Worm (Caenorhabditis elegans) whole organism, L4 larva: ENCODE data around the gene mai-1.

Experiments used
- F37D6.2 ChIP-seq: sonication (generic microtip); optimal IDR thresholded peaks from 2 replicates; lab custom pipeline; 2016; ENCODE audit warnings: mild to moderate bottlenecking, missing genetic modification characterization, missing compliant biosample characterization
- T20F7.1 ChIP-seq: fragments of 200-800 bp; sonication (Bioruptor generic); optimal IDR thresholded peaks from 2 replicates; lab custom pipeline; 2018; ENCODE audit warnings: mild to moderate bottlenecking, missing genetic modification characterization, missing compliant biosample characterization
- ZK546.5 ChIP-seq, 2 experiments: sonication (generic microtip); optimal IDR thresholded peaks; 2 replicates each; lab custom pipeline; 2017; ENCODE audit warnings: missing biosample characterization in 2 of 2, missing genetic modification characterization in 2 of 2
- aha-1 ChIP-seq: fragments of 150-350 bp; peaks from one replicate; lab custom pipeline; 2014; ENCODE audit warnings: missing biosample characterization, missing genetic modification characterization
- cey-2 ChIP-seq: sonication (generic microtip); optimal IDR thresholded peaks from 3 replicates; lab custom pipeline; 2017; ENCODE audit warnings: missing genetic modification characterization, mild to moderate bottlenecking, missing compliant biosample characterization, antibody characterized with exemption, borderline replicate concordance; ENCODE audit not compliant: insufficient read depth
- daf-16 ChIP-seq, 3 experiments: sonication (generic microtip); optimal IDR thresholded peaks; 2 replicates each; lab custom pipeline; 2016 to 2017; ENCODE audit warnings: missing genetic modification characterization in 3 of 3, missing genetic modification reagents in 3 of 3, mild to moderate bottlenecking in 2 of 3, missing compliant biosample characterization in 2 of 3, missing biosample characterization in 1 of 3, moderate library complexity in 1 of 3
- dmd-6 ChIP-seq: fragments of 200-800 bp; sonication (Bioruptor generic); IDR thresholded peaks from 2 replicates; pipeline ENCODE4 v1.3.6; 2022; ENCODE audit warnings: missing genetic modification reagents, missing genetic modification characterization, missing compliant biosample characterization
- dmd-9 ChIP-seq: fragments of 200-800 bp; sonication (Bioruptor generic); IDR thresholded peaks from 2 replicates; pipeline ENCODE4 v1.3.6; 2022; ENCODE audit warnings: missing genetic modification reagents, missing genetic modification characterization, missing compliant biosample characterization
- dpl-1 ChIP-seq: fragments of 150-350 bp; optimal IDR thresholded peaks from 2 replicates; lab custom pipeline; 2014; ENCODE audit warnings: missing biosample characterization, missing genetic modification reagents, missing genetic modification characterization
- duxl-1 ChIP-seq: sonication (generic microtip); optimal IDR thresholded peaks from 2 replicates; lab custom pipeline; 2016; ENCODE audit warnings: mild to moderate bottlenecking, missing genetic modification characterization, moderate library complexity, missing compliant biosample characterization; ENCODE audit not compliant: poor library complexity
- dve-1 ChIP-seq: sonication (generic microtip); optimal IDR thresholded peaks from 2 replicates; lab custom pipeline; 2017; ENCODE audit warnings: antibody characterized with exemption, mild to moderate bottlenecking, missing genetic modification characterization, missing compliant biosample characterization; ENCODE audit not compliant: insufficient read depth
- egl-43 ChIP-seq: fragments of 200-800 bp; sonication (Bioruptor generic); IDR thresholded peaks from 2 replicates; pipeline ENCODE4 v1.3.6; 2022; ENCODE audit warnings: missing genetic modification reagents, missing genetic modification characterization, missing compliant biosample characterization
- gei-8 ChIP-seq: fragments of 200-800 bp; sonication (Bioruptor generic); optimal IDR thresholded peaks from 2 replicates; lab custom pipeline; 2018; ENCODE audit warnings: mild to moderate bottlenecking, missing genetic modification characterization, missing compliant biosample characterization
- hif-1 ChIP-seq, 2 experiments: sonication (generic microtip); optimal IDR thresholded peaks; 2 replicates each; lab custom pipeline; 2016 to 2017; ENCODE audit warnings: missing compliant biosample characterization in 2 of 2, missing genetic modification characterization in 2 of 2, missing genetic modification reagents in 2 of 2, missing genotype in 2 of 2, mild to moderate bottlenecking in 1 of 2
- hlh-11 ChIP-seq: fragments of 200-800 bp; sonication (Bioruptor generic); optimal IDR thresholded peaks from 2 replicates; lab custom pipeline; 2018; ENCODE audit warnings: mild to moderate bottlenecking, missing genetic modification characterization, missing compliant biosample characterization
- hlh-30 ChIP-seq: sonication (generic microtip); optimal IDR thresholded peaks from 2 replicates; lab custom pipeline; 2017; ENCODE audit warnings: antibody characterized with exemption, mild to moderate bottlenecking, missing genetic modification characterization, missing compliant biosample characterization; ENCODE audit not compliant: insufficient read depth
- hmg-1.1 ChIP-seq: fragments of 200-800 bp; sonication (Bioruptor generic); IDR thresholded peaks from 2 replicates; pipeline ENCODE4 v1.3.6; 2022; ENCODE audit warnings: missing genetic modification reagents, missing genetic modification characterization, missing compliant biosample characterization
- lin-13 ChIP-seq: fragments of 150-350 bp; optimal IDR thresholded peaks from 2 replicates; lab custom pipeline; 2014; ENCODE audit warnings: missing biosample characterization, missing genetic modification reagents, missing genetic modification characterization
- lin-38 ChIP-seq: fragments of 200-800 bp; sonication (Bioruptor generic); IDR thresholded peaks from 2 replicates; pipeline ENCODE4 v1.3.6; 2022; ENCODE audit warnings: missing genetic modification reagents, missing genetic modification characterization, missing compliant biosample characterization
- lsy-2 ChIP-seq, 2 experiments: fragments of 150-350 bp in 1 of 2; sonication (generic microtip) in 1 of 2; optimal IDR thresholded peaks; 2 replicates each; lab custom pipeline; 2014 to 2017; ENCODE audit warnings: missing biosample characterization in 2 of 2, missing genetic modification characterization in 2 of 2
- madf-9 ChIP-seq: fragments of 200-800 bp; sonication (Bioruptor generic); conservative IDR thresholded peaks from 2 replicates; pipeline ENCODE4 v1.3.6; 2022; ENCODE audit warnings: missing genetic modification reagents, missing genetic modification characterization, missing compliant biosample characterization
- mdl-1 ChIP-seq, 2 experiments: fragments of 150-350 bp in 1 of 2; sonication (generic microtip) in 1 of 2; optimal IDR thresholded peaks; 2 replicates each; lab custom pipeline; 2014 to 2017; ENCODE audit warnings: missing biosample characterization in 2 of 2, missing genetic modification characterization in 2 of 2
- mep-1 ChIP-seq: fragments of 150-350 bp; sonication (generic microtip); optimal IDR thresholded peaks from 3 replicates; lab custom pipeline; 2014; ENCODE audit warnings: missing biosample characterization, missing genetic modification characterization
- mes-2 ChIP-seq: sonication (generic microtip); optimal IDR thresholded peaks from 2 replicates; lab custom pipeline; 2016; ENCODE audit warnings: missing genotype, mild to moderate bottlenecking, missing genetic modification characterization, missing compliant biosample characterization; ENCODE audit not compliant: poor library complexity, severe bottlenecking
- mxl-2 ChIP-seq: fragments of 200-800 bp; sonication (Bioruptor generic); conservative IDR thresholded peaks from 2 replicates; pipeline ENCODE4 v1.3.6; 2022; ENCODE audit warnings: missing genetic modification reagents, missing genetic modification characterization, missing compliant biosample characterization
- nhr-10 ChIP-seq: fragments of 150-350 bp; optimal IDR thresholded peaks from 2 replicates; lab custom pipeline; 2014; ENCODE audit warnings: missing biosample characterization, missing genetic modification characterization
- nhr-102 ChIP-seq: sonication (generic microtip); optimal IDR thresholded peaks from 2 replicates; lab custom pipeline; 2016; ENCODE audit warnings: mild to moderate bottlenecking, missing genetic modification characterization, moderate library complexity, missing compliant biosample characterization
- nhr-11 ChIP-seq: fragments of 150-350 bp; optimal IDR thresholded peaks from 2 replicates; lab custom pipeline; 2014; ENCODE audit warnings: missing biosample characterization, missing genetic modification characterization
- nhr-25 ChIP-seq: sonication (generic microtip); optimal IDR thresholded peaks from 2 replicates; lab custom pipeline; 2017; ENCODE audit warnings: missing genetic modification characterization, mild to moderate bottlenecking, missing compliant biosample characterization, antibody characterized with exemption, moderate library complexity, borderline replicate concordance; ENCODE audit not compliant: insufficient read depth
- nhr-28 ChIP-seq: fragments of 150-350 bp; optimal IDR thresholded peaks from 2 replicates; lab custom pipeline; 2014; ENCODE audit warnings: missing biosample characterization, missing genetic modification characterization
- nhr-6 ChIP-seq: fragments of 150-350 bp; optimal IDR thresholded peaks from 2 replicates; lab custom pipeline; 2014; ENCODE audit warnings: missing biosample characterization, missing genetic modification characterization
- nhr-77 ChIP-seq: fragments of 150-350 bp; optimal IDR thresholded peaks from 2 replicates; lab custom pipeline; 2014; ENCODE audit warnings: missing biosample characterization, missing genetic modification characterization
- pha-4 ChIP-seq, 2 experiments: fragments of 150-350 bp in 1 of 2; fragments of 200-800 bp in 1 of 2; sonication (Bioruptor generic) in 1 of 2; IDR thresholded peaks in 1 of 2; optimal IDR thresholded peaks in 1 of 2; 2 replicates each; pipeline versions ENCODE4 v1.3.6 to Lab custom; 2014 to 2022; ENCODE audit warnings: missing genetic modification characterization in 2 of 2, missing genetic modification reagents in 2 of 2, missing biosample characterization in 1 of 2, missing compliant biosample characterization in 1 of 2
- rbr-2 ChIP-seq: sonication (generic microtip); optimal IDR thresholded peaks from 2 replicates; lab custom pipeline; 2016; ENCODE audit warnings: missing genotype, missing genetic modification characterization, missing compliant biosample characterization
- skn-1 ChIP-seq: fragments of 150-350 bp; optimal IDR thresholded peaks from 2 replicates; lab custom pipeline; 2014; ENCODE audit warnings: missing biosample characterization, missing genetic modification characterization
- unc-62 ChIP-seq, 3 experiments: fragments of 150-350 bp in 1 of 3; sonication (generic microtip); optimal IDR thresholded peaks in 2 of 3; peaks in 1 of 3; 1 replicate in 1 of 3; 2 replicates in 2 of 3; lab custom pipeline; 2014 to 2017; ENCODE audit warnings: missing biosample characterization in 3 of 3, missing genetic modification characterization in 3 of 3, missing genetic modification reagents in 3 of 3, missing genotype in 1 of 3
- ztf-11 ChIP-seq: fragments of 150-350 bp; optimal IDR thresholded peaks from 2 replicates; lab custom pipeline; 2014; ENCODE audit warnings: missing biosample characterization, missing genetic modification characterization

The mai-1 gene

DNA sequence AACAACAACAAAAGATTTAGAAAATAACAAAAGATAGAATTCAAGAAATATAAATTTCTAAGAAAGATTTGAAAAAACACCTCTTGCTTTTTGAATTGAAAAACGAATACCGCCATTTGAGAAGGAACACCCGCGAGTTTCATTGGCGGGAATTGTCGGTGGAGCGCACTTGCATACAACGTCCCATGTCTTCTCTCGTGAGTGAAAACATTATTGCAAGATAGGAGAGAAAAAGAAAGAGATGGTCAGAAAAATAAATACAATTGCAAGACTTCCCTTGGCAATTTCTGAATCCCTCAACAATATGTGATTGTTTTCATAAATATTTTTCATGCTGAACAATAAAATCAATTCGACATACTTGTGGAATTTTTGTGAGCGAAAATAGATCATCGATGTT is 10.3 kb downstream of the mai-1 start, which contains the start of gene K10B3.5:
Gene K10B3.5 (minus strand): TSS at position 343 of the 400 bp plus-strand sequence.
- TF ChIP-seq nhr-25 (tag; lab: Kevin White, UChicago) (peak; percentile 4), skn-1 (tag; lab: Kevin White, UChicago) (no peak), mxl-2 (GFP tag; lab: Robert Waterston, UW) (no peak), rbr-2 (peak; percentile 68), unc-62 (GFP tag; optimal IDR thresholded peaks at IDR 0.05 in 1 of 2; lab: Kevin White, UChicago) (no peak), unc-62 (tag; optimal IDR thresholded peaks at IDR 0.05; lab: Kevin White, UChicago) (no peak), nhr-6 (tag; lab: Kevin White, UChicago) (peak; percentile 52), ZK546.5 (tag; optimal IDR thresholded peaks at IDR 0.05; lab: Kevin White, UChicago) (no peak), dmd-9 (GFP tag; lab: Robert Waterston, UW) (no peak), hlh-30 (tag; lab: Kevin White, UChicago) (peak; percentile 99), lsy-2 (tag; optimal IDR thresholded peaks at IDR 0.05; lab: Kevin White, UChicago) (peak in 1 of 2 experiments; percentile 74), F37D6.2 (tag; lab: Kevin White, UChicago) (peak; percentile 21), lin-13 (GFP tag; lab: Kevin White, UChicago) (peak; percentile 67), dpl-1 (GFP tag; lab: Kevin White, UChicago) (peak; percentile 80), duxl-1 (tag; lab: Kevin White, UChicago) (peak; percentile 12), nhr-28 (tag; lab: Kevin White, UChicago) (peak; percentile 48), nhr-77 (tag; lab: Kevin White, UChicago) (peak; percentile 34), mes-2 (tag; lab: Kevin White, UChicago) (peak; percentile 85), hif-1 (tag; optimal IDR thresholded peaks at IDR 0.05; lab: Kevin White, UChicago) (peak in 1 of 2 experiments; percentile 73), cey-2 (tag; lab: Kevin White, UChicago) (no peak), nhr-102 (peak; percentile 16), lin-38 (peak; percentile 95), ztf-11 (no peak), hlh-11 (tag; lab: Kevin White, UChicago) (peak; percentile 55), nhr-10 (no peak), dmd-6 (GFP tag; lab: Robert Waterston, UW) (0 out of 2 replicates have a peak, but pooled peaks have one; percentile 29), egl-43 (GFP tag; lab: Robert Waterston, UW) (no peak), hmg-1.1 (GFP tag; lab: Robert Waterston, UW) (peak; percentile 55), nhr-11 (tag; lab: Kevin White, UChicago) (no peak), madf-9 (GFP tag; lab: Robert Waterston, UW) (no peak), mdl-1 (tag; optimal IDR thresholded peaks at IDR 0.05; lab: Kevin White, UChicago) (peak in 1 of 2 experiments; percentile 23), T20F7.1 (GFP tag; lab: Kevin White, UChicago) (peak; percentile 52), aha-1 (tag; lab: Kevin White, UChicago) (peak; percentile 97), mep-1 (tag; lab: Kevin White, UChicago) (peak; percentile 89), pha-4 (GFP tag; IDR thresholded peaks at IDR 0.05; lab: Robert Waterston, UW) (no peak), pha-4 (tag; optimal IDR thresholded peaks at IDR 0.05; lab: Kevin White, UChicago) (peak; percentile 55), gei-8 (GFP tag; lab: Kevin White, UChicago) (no peak), daf-16 (GFP tag; optimal IDR thresholded peaks at IDR 0.05; lab: Kevin White, UChicago) (peak in 1 of 2 experiments; percentile 43), daf-16 (tag; optimal IDR thresholded peaks at IDR 0.05; lab: Kevin White, UChicago) (peak; percentile 50), dve-1 (tag; lab: Kevin White, UChicago) (peak; percentile 63)
